Worm (Caenorhabditis elegans): Measurements from ENCODE around the gene swsn-7.

The swsn-7 gene

DNA sequence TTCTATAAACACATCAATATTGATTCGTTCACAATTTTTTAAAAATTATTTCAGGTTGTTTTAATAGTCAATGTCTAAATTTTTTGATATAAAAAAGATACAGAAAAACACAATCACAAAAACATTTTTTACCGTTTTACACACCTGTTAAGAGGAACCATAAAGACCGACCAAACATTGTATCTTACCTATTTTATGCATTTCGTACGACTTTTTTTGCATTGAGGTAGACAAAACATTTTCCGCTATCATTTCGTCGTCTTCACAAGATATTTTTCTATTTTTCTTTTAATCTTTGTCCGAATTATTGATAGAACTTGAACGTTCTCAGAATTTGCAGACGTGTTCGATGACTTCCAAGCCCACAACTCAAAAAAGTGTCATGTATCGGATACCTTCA, 19.2 kb downstream of the swsn-7 start, which contains the start of gene glna-2:
TSS of gene glna-2 (plus strand) at position 301 of the 400 bp plus-strand sequence.
- TF ChIP-seq ceh-27 (GFP tag; optimal IDR thresholded peaks at IDR 0.05) (no peak), hsf-1 (GFP tag; IDR thresholded peaks at IDR 0.05) (no peak), Y53G8AR.9 (GFP tag; conservative IDR thresholded peaks at IDR 0.05) (no peak), him-1 (tag; optimal IDR thresholded peaks at IDR 0.05) (no peak), D2030.7 (GFP tag; IDR thresholded peaks at IDR 0.05) (no peak)

ce11 chrII:8006962-8007361, 20.6 kb downstream of the swsn-7 start:
- TF ChIP-seq chd-7 (tag; optimal IDR thresholded peaks at IDR 0.05) (no peak), mxl-1 (tag; optimal IDR thresholded peaks at IDR 0.05) (no peak), Y79H2A.3 (GFP tag; conservative IDR thresholded peaks at IDR 0.05) (no peak)

- TF ChIP-seq F52B5.7 (tag; optimal IDR thresholded peaks at IDR 0.05) (no peak), nfya-2 (GFP tag; IDR thresholded peaks at IDR 0.05) (no peak), B0261.1 (tag; optimal IDR thresholded peaks at IDR 0.05) (no peak), rcor-1 (GFP tag; IDR thresholded peaks at IDR 0.05) (no peak), D2030.7 (GFP tag; IDR thresholded peaks at IDR 0.05) (no peak), nhr-80 (tag; optimal IDR thresholded peaks at IDR 0.05) (peak; percentile 10), xnd-1 (tag; optimal IDR thresholded peaks at IDR 0.05) (no peak), lir-1 (GFP tag; conservative IDR thresholded peaks at IDR 0.05) (no peak), zim-3 (tag; optimal IDR thresholded peaks at IDR 0.05) (no peak)
These were observed 22.8 kb downstream of the swsn-7 start for ce11 chrII:8004752-8005151.

ce11 chrII:8004157-8004556, 23.4 kb downstream of the swsn-7 start, which contains the start of gene pgp-11:
pgp-11 (minus strand) TSS chrII:8004257.
- no peak for TF ChIP-seq ZK185.1 (tag; optimal IDR thresholded peaks at IDR 0.05; ENCODE audit: poor library complexity, severe bottlenecking)
- no peak for TF ChIP-seq bed-1 (GFP tag; IDR thresholded peaks at IDR 0.05)
- no peak for TF ChIP-seq D2030.7 (GFP tag; IDR thresholded peaks at IDR 0.05)
- no peak for TF ChIP-seq somi-1 (GFP tag; optimal IDR thresholded peaks at IDR 0.05)
- TF ChIP-seq lsy-27 (tag; optimal IDR thresholded peaks at IDR 0.05; ENCODE audit: borderline replicate concordance, insufficient read depth) = no peak
- TF ChIP-seq cebp-2 (GFP tag; IDR thresholded peaks at IDR 0.05) = no peak
- no peak for TF ChIP-seq Y56A3A.18 (GFP tag; IDR thresholded peaks at IDR 0.05)

DNA sequence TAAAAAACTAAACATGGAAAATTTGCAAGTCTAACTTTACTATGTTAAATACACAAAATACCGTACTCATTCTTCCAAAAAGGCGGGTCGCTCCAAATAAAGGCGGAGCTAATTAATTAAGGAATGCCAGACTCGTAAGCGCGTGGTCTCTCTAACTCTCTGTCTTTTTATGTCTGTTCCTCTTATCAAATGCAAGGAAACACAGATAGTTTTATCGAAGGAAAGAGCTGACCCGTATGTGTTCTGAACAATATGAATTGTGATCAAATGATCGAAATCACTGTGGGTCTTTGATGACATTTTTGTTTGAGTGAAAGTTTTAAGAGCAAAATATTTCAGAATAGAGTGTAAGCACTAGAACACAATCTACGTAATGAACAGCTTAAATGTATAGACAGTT, 26.1 kb downstream of the swsn-7 start:
- no peak for TF ChIP-seq ztf-6 (GFP tag; IDR thresholded peaks at IDR 0.05)
- TF ChIP-seq somi-1 (GFP tag; optimal IDR thresholded peaks at IDR 0.05) = no peak
- peak; percentile 89 for TF ChIP-seq nhr-80 (tag; optimal IDR thresholded peaks at IDR 0.05)

DNA sequence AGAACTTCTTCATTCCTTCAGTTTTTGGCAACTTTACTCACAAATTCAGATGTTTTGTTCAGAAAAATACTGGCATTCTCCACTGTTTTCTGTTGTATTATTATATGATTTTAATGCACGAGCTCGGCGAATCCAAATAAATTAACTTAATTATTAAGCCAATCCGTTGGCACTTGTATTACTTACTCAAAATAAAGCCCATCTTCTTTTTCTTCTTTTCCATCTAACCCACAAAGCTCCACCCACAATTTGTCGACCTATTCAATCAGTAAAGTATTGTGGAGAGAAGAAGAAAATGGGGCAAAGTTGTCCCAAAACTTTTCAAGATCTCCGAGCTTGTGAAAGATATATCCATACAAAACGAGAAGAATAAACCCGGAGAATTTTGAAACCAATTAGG, 36.3 kb downstream of the swsn-7 start:
- TF ChIP-seq B0336.3 (GFP tag; IDR thresholded peaks at IDR 0.05) (no peak), Y56A3A.18 (GFP tag; IDR thresholded peaks at IDR 0.05) (no peak), atf-7 (tag; optimal IDR thresholded peaks at IDR 0.05) (no peak), B0261.1 (tag; optimal IDR thresholded peaks at IDR 0.05) (no peak), zfh-2 (GFP tag; conservative IDR thresholded peaks at IDR 0.05) (no peak)

DNA sequence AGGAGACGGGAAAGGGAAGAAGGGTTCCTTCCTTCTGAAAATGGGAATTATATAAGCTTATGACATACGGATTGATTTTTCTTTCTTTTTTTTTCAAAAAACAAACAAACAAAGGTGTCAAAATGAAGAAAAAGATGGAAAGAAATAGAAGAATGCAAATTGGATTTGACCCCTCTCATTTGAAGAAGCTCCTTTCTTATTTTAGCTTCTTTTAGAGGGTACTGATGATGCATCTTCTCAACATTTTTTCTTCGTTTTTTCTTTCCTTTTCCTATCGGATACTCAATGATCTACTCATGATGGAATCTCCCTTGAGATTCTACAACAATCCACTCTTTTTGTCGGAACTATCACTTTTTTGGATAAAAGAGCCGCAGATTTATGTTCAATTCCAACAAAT, 37.4 kb downstream of the swsn-7 start:
- TF ChIP-seq ZK185.1 (tag; optimal IDR thresholded peaks at IDR 0.05; ENCODE audit: poor library complexity, severe bottlenecking) (no peak), ztf-3 (GFP tag; optimal IDR thresholded peaks at IDR 0.05) (no peak), nhr-90 (tag; optimal IDR thresholded peaks at IDR 0.05) (no peak), aptf-2 (GFP tag; conservative IDR thresholded peaks at IDR 0.05) (no peak), ztf-26 (tag; optimal IDR thresholded peaks at IDR 0.05) (no peak), repo-1 (tag; optimal IDR thresholded peaks at IDR 0.05) (no peak), F39B2.1 (GFP tag; IDR thresholded peaks at IDR 0.05) (no peak), ceh-27 (GFP tag; optimal IDR thresholded peaks at IDR 0.05) (no peak), Y53F4B.3 (GFP tag; IDR thresholded peaks at IDR 0.05) (no peak), ceh-79 (tag; optimal IDR thresholded peaks at IDR 0.05) (no peak), lsl-1 (GFP tag; optimal IDR thresholded peaks at IDR 0.05) (no peak), snpc-1.1 (tag; optimal IDR thresholded peaks at IDR 0.05; ENCODE audit: insufficient read depth) (no peak), somi-1 (GFP tag; optimal IDR thresholded peaks at IDR 0.05) (no peak), akir-1 (GFP tag; optimal IDR thresholded peaks at IDR 0.05) (no peak), ets-4 (GFP tag; optimal IDR thresholded peaks at IDR 0.05) (no peak)
